Worm (Caenorhabditis elegans) whole organism, L4 larva: ENCODE measurements around the gene Y39A1A.9.

Experiments
- F37D6.2 ChIP-seq: sonication (generic microtip); optimal IDR thresholded peaks from 2 replicates; lab custom pipeline; 2016; ENCODE audit warnings: mild to moderate bottlenecking, missing genetic modification characterization, missing compliant biosample characterization
- F44E2.7 ChIP-seq: fragments of 200-800 bp; sonication (Bioruptor generic); IDR thresholded peaks from 2 replicates; pipeline ENCODE4 v2.1.2; 2022; ENCODE audit warnings: missing genetic modification characterization, missing compliant biosample characterization
- R02D3.7 ChIP-seq: fragments of 150-350 bp; sonication (generic microtip); optimal IDR thresholded peaks from 3 replicates; lab custom pipeline; 2014; ENCODE audit warnings: missing biosample characterization, missing genetic modification characterization
- T20F7.1 ChIP-seq: fragments of 200-800 bp; sonication (Bioruptor generic); optimal IDR thresholded peaks from 2 replicates; lab custom pipeline; 2018; ENCODE audit warnings: mild to moderate bottlenecking, missing genetic modification characterization, missing compliant biosample characterization
- Y48G9A.11 ChIP-seq: fragments of 200-800 bp; sonication (Bioruptor generic); IDR thresholded peaks from 2 replicates; pipeline ENCODE4 v1.3.6; 2022; ENCODE audit warnings: missing genetic modification reagents, missing genetic modification characterization, missing compliant biosample characterization
- ZK337.2 ChIP-seq: fragments of 200-800 bp; sonication (Bioruptor generic); IDR thresholded peaks from 2 replicates; pipeline ENCODE4 v1.3.6; 2022; ENCODE audit warnings: missing genetic modification reagents, missing genetic modification characterization, missing compliant biosample characterization
- aha-1 ChIP-seq: fragments of 150-350 bp; peaks from one replicate; lab custom pipeline; 2014; ENCODE audit warnings: missing biosample characterization, missing genetic modification characterization
- aly-2 ChIP-seq: sonication (generic microtip); optimal IDR thresholded peaks from 2 replicates; lab custom pipeline; 2018; ENCODE audit warnings: missing biosample characterization, missing genetic modification characterization
- ama-1 ChIP-seq: fragments of 150-350 bp; optimal IDR thresholded peaks from 2 replicates; lab custom pipeline; 2014; ENCODE audit warnings: inconsistent platforms, mixed read lengths
- ceh-28 ChIP-seq: fragments of 150-350 bp; optimal IDR thresholded peaks from 2 replicates; lab custom pipeline; 2014; ENCODE audit warnings: missing biosample characterization, missing genetic modification reagents, missing genetic modification characterization
- ceh-32 ChIP-seq: sonication (generic microtip); optimal IDR thresholded peaks from 2 replicates; lab custom pipeline; 2016; ENCODE audit warnings: mild to moderate bottlenecking, missing genetic modification characterization, missing compliant biosample characterization; ENCODE audit not compliant: poor library complexity
- ces-1 ChIP-seq: fragments of 150-350 bp; sonication (generic microtip); optimal IDR thresholded peaks from 4 replicates; lab custom pipeline; 2014; ENCODE audit warnings: missing biosample characterization, missing genetic modification reagents, missing genetic modification characterization
- cey-2 ChIP-seq: sonication (generic microtip); optimal IDR thresholded peaks from 3 replicates; lab custom pipeline; 2017; ENCODE audit warnings: missing genetic modification characterization, mild to moderate bottlenecking, missing compliant biosample characterization, antibody characterized with exemption, borderline replicate concordance; ENCODE audit not compliant: insufficient read depth
- ctbp-1 ChIP-seq: fragments of 200-800 bp; sonication (Bioruptor generic); IDR thresholded peaks from 2 replicates; pipeline ENCODE4 v1.3.6; 2022; ENCODE audit warnings: missing genetic modification reagents, missing genetic modification characterization, missing compliant biosample characterization
- dmd-6 ChIP-seq: fragments of 200-800 bp; sonication (Bioruptor generic); IDR thresholded peaks from 2 replicates; pipeline ENCODE4 v1.3.6; 2022; ENCODE audit warnings: missing genetic modification reagents, missing genetic modification characterization, missing compliant biosample characterization
- dpl-1 ChIP-seq: fragments of 150-350 bp; optimal IDR thresholded peaks from 2 replicates; lab custom pipeline; 2014; ENCODE audit warnings: missing biosample characterization, missing genetic modification reagents, missing genetic modification characterization
- duxl-1 ChIP-seq: sonication (generic microtip); optimal IDR thresholded peaks from 2 replicates; lab custom pipeline; 2016; ENCODE audit warnings: mild to moderate bottlenecking, missing genetic modification characterization, moderate library complexity, missing compliant biosample characterization; ENCODE audit not compliant: poor library complexity
- dve-1 ChIP-seq: sonication (generic microtip); optimal IDR thresholded peaks from 2 replicates; lab custom pipeline; 2017; ENCODE audit warnings: antibody characterized with exemption, mild to moderate bottlenecking, missing genetic modification characterization, missing compliant biosample characterization; ENCODE audit not compliant: insufficient read depth
- egl-43 ChIP-seq: fragments of 200-800 bp; sonication (Bioruptor generic); IDR thresholded peaks from 2 replicates; pipeline ENCODE4 v1.3.6; 2022; ENCODE audit warnings: missing genetic modification reagents, missing genetic modification characterization, missing compliant biosample characterization
- gei-8 ChIP-seq: fragments of 200-800 bp; sonication (Bioruptor generic); optimal IDR thresholded peaks from 2 replicates; lab custom pipeline; 2018; ENCODE audit warnings: mild to moderate bottlenecking, missing genetic modification characterization, missing compliant biosample characterization
- hif-1 ChIP-seq, 2 experiments: sonication (generic microtip); optimal IDR thresholded peaks; 2 replicates each; lab custom pipeline; 2016 to 2017; ENCODE audit warnings: missing compliant biosample characterization in 2 of 2, missing genetic modification characterization in 2 of 2, missing genetic modification reagents in 2 of 2, missing genotype in 2 of 2, mild to moderate bottlenecking in 1 of 2
- hlh-11 ChIP-seq: fragments of 200-800 bp; sonication (Bioruptor generic); optimal IDR thresholded peaks from 2 replicates; lab custom pipeline; 2018; ENCODE audit warnings: mild to moderate bottlenecking, missing genetic modification characterization, missing compliant biosample characterization
- lim-7 ChIP-seq: fragments of 200-800 bp; sonication (Bioruptor generic); IDR thresholded peaks from 2 replicates; pipeline ENCODE4 v1.3.6; 2022; ENCODE audit warnings: missing genetic modification characterization, missing compliant biosample characterization
- lin-15B ChIP-seq: fragments of 150-350 bp; sonication (generic microtip); optimal IDR thresholded peaks from 3 replicates; lab custom pipeline; 2014; ENCODE audit warnings: missing biosample characterization, missing genetic modification characterization
- lin-38 ChIP-seq: fragments of 200-800 bp; sonication (Bioruptor generic); IDR thresholded peaks from 2 replicates; pipeline ENCODE4 v1.3.6; 2022; ENCODE audit warnings: missing genetic modification reagents, missing genetic modification characterization, missing compliant biosample characterization
- lir-3 ChIP-seq: sonication (generic microtip); optimal IDR thresholded peaks from 2 replicates; lab custom pipeline; 2016; ENCODE audit warnings: mild to moderate bottlenecking, missing genetic modification characterization, missing compliant biosample characterization
- lsy-2 ChIP-seq, 2 experiments: fragments of 150-350 bp in 1 of 2; sonication (generic microtip) in 1 of 2; optimal IDR thresholded peaks; 2 replicates each; lab custom pipeline; 2014 to 2017; ENCODE audit warnings: missing biosample characterization in 2 of 2, missing genetic modification characterization in 2 of 2
- mdt-29 ChIP-seq: fragments of 200-800 bp; sonication (Bioruptor generic); IDR thresholded peaks from 2 replicates; pipeline ENCODE4 v1.3.6; 2022; ENCODE audit warnings: missing genetic modification reagents, missing genetic modification characterization, missing compliant biosample characterization
- mes-2 ChIP-seq: sonication (generic microtip); optimal IDR thresholded peaks from 2 replicates; lab custom pipeline; 2016; ENCODE audit warnings: missing genotype, mild to moderate bottlenecking, missing genetic modification characterization, missing compliant biosample characterization; ENCODE audit not compliant: poor library complexity, severe bottlenecking
- mxl-2 ChIP-seq: fragments of 200-800 bp; sonication (Bioruptor generic); conservative IDR thresholded peaks from 2 replicates; pipeline ENCODE4 v1.3.6; 2022; ENCODE audit warnings: missing genetic modification reagents, missing genetic modification characterization, missing compliant biosample characterization
- mxl-3 ChIP-seq: fragments of 200-800 bp; sonication (Bioruptor generic); optimal IDR thresholded peaks from 2 replicates; lab custom pipeline; 2018; ENCODE audit warnings: mild to moderate bottlenecking, missing genetic modification characterization, missing compliant biosample characterization
- nhr-25 ChIP-seq: sonication (generic microtip); optimal IDR thresholded peaks from 2 replicates; lab custom pipeline; 2017; ENCODE audit warnings: missing genetic modification characterization, mild to moderate bottlenecking, missing compliant biosample characterization, antibody characterized with exemption, moderate library complexity, borderline replicate concordance; ENCODE audit not compliant: insufficient read depth
- nhr-41 ChIP-seq: fragments of 200-800 bp; sonication (Bioruptor generic); IDR thresholded peaks from 2 replicates; pipeline ENCODE4 v1.3.6; 2022; ENCODE audit warnings: missing genetic modification reagents, missing genetic modification characterization, missing compliant biosample characterization
- nhr-42 ChIP-seq: fragments of 200-800 bp; sonication (Bioruptor generic); IDR thresholded peaks from 2 replicates; pipeline ENCODE4 v1.3.6; 2022; ENCODE audit warnings: missing genetic modification characterization, missing compliant biosample characterization
- nhr-6 ChIP-seq: fragments of 150-350 bp; optimal IDR thresholded peaks from 2 replicates; lab custom pipeline; 2014; ENCODE audit warnings: missing biosample characterization, missing genetic modification characterization
- nhr-77 ChIP-seq: fragments of 150-350 bp; optimal IDR thresholded peaks from 2 replicates; lab custom pipeline; 2014; ENCODE audit warnings: missing biosample characterization, missing genetic modification characterization
- php-3 ChIP-seq: fragments of 200-800 bp; sonication (Bioruptor generic); IDR thresholded peaks from 2 replicates; pipeline ENCODE4 v1.3.6; 2022; ENCODE audit warnings: missing genetic modification reagents, missing genetic modification characterization, missing compliant biosample characterization
- rbr-2 ChIP-seq: sonication (generic microtip); optimal IDR thresholded peaks from 2 replicates; lab custom pipeline; 2016; ENCODE audit warnings: missing genotype, missing genetic modification characterization, missing compliant biosample characterization
- saeg-2 ChIP-seq: fragments of 200-800 bp; sonication (Bioruptor generic); IDR thresholded peaks from 2 replicates; pipeline ENCODE4 v1.3.6; 2022; ENCODE audit warnings: missing genetic modification reagents, missing genetic modification characterization, missing compliant biosample characterization
- set-16 ChIP-seq: fragments of 200-800 bp; sonication (Bioruptor generic); IDR thresholded peaks from 2 replicates; pipeline ENCODE4 v1.3.6; 2022; ENCODE audit warnings: missing genetic modification reagents, missing genetic modification characterization, missing compliant biosample characterization
- skn-1 ChIP-seq: fragments of 150-350 bp; optimal IDR thresholded peaks from 2 replicates; lab custom pipeline; 2014; ENCODE audit warnings: missing biosample characterization, missing genetic modification characterization
- spr-1 ChIP-seq: sonication (generic microtip); optimal IDR thresholded peaks from 2 replicates; lab custom pipeline; 2016; ENCODE audit warnings: mild to moderate bottlenecking, missing genetic modification characterization, missing compliant biosample characterization
- tag-97 ChIP-seq: fragments of 200-800 bp; sonication (Bioruptor generic); IDR thresholded peaks from 2 replicates; pipeline ENCODE4 v1.3.6; 2022; ENCODE audit warnings: missing genetic modification characterization, missing compliant biosample characterization
- tra-1 ChIP-seq: fragments of 200-800 bp; sonication (Bioruptor generic); IDR thresholded peaks from 2 replicates; pipeline ENCODE4 v1.3.6; 2022; ENCODE audit warnings: missing genetic modification reagents, missing genetic modification characterization, missing compliant biosample characterization
- unc-130 ChIP-seq: sonication (generic microtip); optimal IDR thresholded peaks from 2 replicates; lab custom pipeline; 2016; ENCODE audit warnings: missing genetic modification reagents, missing genetic modification characterization, missing compliant biosample characterization
- zag-1 ChIP-seq: fragments of 150-350 bp; optimal IDR thresholded peaks from 2 replicates; lab custom pipeline; 2014; ENCODE audit warnings: missing biosample characterization, missing genetic modification characterization
- zfp-2 ChIP-seq: sonication (generic microtip); optimal IDR thresholded peaks from 2 replicates; lab custom pipeline; 2016; ENCODE audit warnings: mild to moderate bottlenecking, missing genetic modification characterization, missing compliant biosample characterization
- zfp-3 ChIP-seq: fragments of 200-800 bp; sonication (Bioruptor generic); conservative IDR thresholded peaks from 2 replicates; pipeline ENCODE4 v1.3.6; 2022; ENCODE audit warnings: missing genetic modification reagents, missing genetic modification characterization, missing compliant biosample characterization
- zip-2 ChIP-seq: fragments of 150-350 bp; optimal IDR thresholded peaks from 2 replicates; lab custom pipeline; 2014; ENCODE audit warnings: missing biosample characterization, missing genetic modification characterization
- ztf-11 ChIP-seq: fragments of 150-350 bp; optimal IDR thresholded peaks from 2 replicates; lab custom pipeline; 2014; ENCODE audit warnings: missing biosample characterization, missing genetic modification characterization
- ztf-7 ChIP-seq: fragments of 150-350 bp; optimal IDR thresholded peaks from 2 replicates; lab custom pipeline; 2014; ENCODE audit warnings: missing biosample characterization, missing genetic modification characterization

Gene Y39A1A.9

ce11 chrIII:10599699-10600098 lies 33.6 kb downstream of the Y39A1A.9 start (continued):
- TF ChIP-seq dmd-6 (GFP tag; lab: Robert Waterston, UW) (peak; percentile 52; the same call in 1 of the 2 replicates), ztf-11 (tag; lab: Kevin White, UChicago) (no peak), mxl-3 (GFP tag; lab: Kevin White, UChicago) (no peak), dpl-1 (GFP tag; lab: Kevin White, UChicago) (peak; percentile 70), tag-97 (GFP tag; lab: Robert Waterston, UW) (no peak), zfp-3 (GFP tag; lab: Robert Waterston, UW) (no peak), mxl-2 (GFP tag; lab: Robert Waterston, UW) (no peak), nhr-6 (tag; lab: Kevin White, UChicago) (peak; percentile 84), aha-1 (tag; lab: Kevin White, UChicago) (peak; percentile 94), hif-1 (tag; optimal IDR thresholded peaks at IDR 0.05; lab: Kevin White, UChicago) (peak in 1 of 2 experiments; percentile 44), dve-1 (tag; lab: Kevin White, UChicago) (peak; percentile 80), lim-7 (GFP tag; lab: Robert Waterston, UW) (no peak), set-16 (GFP tag; lab: Robert Waterston, UW) (no peak), ces-1 (GFP tag; lab: Kevin White, UChicago) (no peak), aly-2 (tag; lab: Kevin White, UChicago) (no peak), lsy-2 (tag; optimal IDR thresholded peaks at IDR 0.05; lab: Kevin White, UChicago) (peak in 1 of 2 experiments; percentile 81), gei-8 (no peak), Y48G9A.11 (GFP tag; lab: Robert Waterston, UW) (no peak), lin-38 (GFP tag; lab: Robert Waterston, UW) (peak; percentile 62), zfp-2 (tag; lab: Kevin White, UChicago) (no peak), nhr-41 (GFP tag; lab: Robert Waterston, UW) (no peak), ama-1 (no peak), spr-1 (tag; lab: Kevin White, UChicago) (no peak), hlh-11 (tag; lab: Kevin White, UChicago) (peak; percentile 94), zag-1 (tag; lab: Kevin White, UChicago) (no peak), nhr-25 (no peak), nhr-77 (tag; lab: Kevin White, UChicago) (peak; percentile 14), rbr-2 (peak; percentile 54), ctbp-1 (no peak), F37D6.2 (tag; lab: Kevin White, UChicago) (no peak), cey-2 (tag; lab: Kevin White, UChicago) (no peak), nhr-42 (GFP tag; lab: Robert Waterston, UW) (no peak), ceh-32 (tag; lab: Kevin White, UChicago) (no peak), ceh-28 (tag; lab: Kevin White, UChicago) (no peak), T20F7.1 (no peak), mdt-29 (GFP tag; lab: Robert Waterston, UW) (no peak), lin-15B (tag; lab: Kevin White, UChicago) (no peak), tra-1 (GFP tag; lab: Robert Waterston, UW) (no peak), unc-130 (GFP tag; lab: Kevin White, UChicago) (no peak), php-3 (no peak), ztf-7 (tag; lab: Kevin White, UChicago) (peak; percentile 13), F44E2.7 (GFP tag; lab: Robert Waterston, UW) (no peak), lir-3 (tag; lab: Kevin White, UChicago) (no peak), duxl-1 (tag; lab: Kevin White, UChicago) (peak; percentile 31), ZK337.2 (GFP tag; lab: Robert Waterston, UW) (no peak), skn-1 (tag; lab: Kevin White, UChicago) (no peak), zip-2 (tag; lab: Kevin White, UChicago) (no peak), R02D3.7 (no peak), mes-2 (peak; percentile 78), egl-43 (GFP tag; lab: Robert Waterston, UW) (no peak), saeg-2 (GFP tag; lab: Robert Waterston, UW) (no peak)
